Worm (Caenorhabditis elegans) whole organism, midembryonic: ENCODE data around the gene Y81B9A.3.

ENCODE experiments used
- T22C8.4 ChIP-seq: fragments of 200-800 bp; sonication (Bioruptor generic); IDR thresholded peaks from 2 replicates; pipeline ENCODE4 v1.3.6; 2022; ENCODE audit warnings: missing genetic modification characterization, missing compliant biosample characterization
- cog-1 ChIP-seq: sonication (generic microtip); optimal IDR thresholded peaks from 2 replicates; lab custom pipeline; 2016; ENCODE audit warnings: missing genetic modification characterization, missing compliant biosample characterization
- flt-1 ChIP-seq: fragments of 200-800 bp; sonication (Bioruptor generic); IDR thresholded peaks from 2 replicates; pipeline ENCODE4 v1.3.6; 2022; ENCODE audit warnings: missing genetic modification characterization, missing compliant biosample characterization
- klf-2 ChIP-seq: fragments of 200-800 bp; sonication (Bioruptor generic); conservative IDR thresholded peaks from 2 replicates; pipeline ENCODE4 v1.3.6; 2022; ENCODE audit warnings: missing genetic modification reagents, missing genetic modification characterization, missing compliant biosample characterization
- med-1 ChIP-seq: sonication (generic microtip); optimal IDR thresholded peaks from 2 replicates; lab custom pipeline; 2017; ENCODE audit warnings: missing genetic modification characterization, mild to moderate bottlenecking, missing compliant biosample characterization, antibody characterized with exemption, missing genetic modification reagents; ENCODE audit not compliant: insufficient read depth
- ref-1 ChIP-seq: fragments of 200-800 bp; sonication (Bioruptor generic); conservative IDR thresholded peaks from 2 replicates; pipeline ENCODE4 v1.3.6; 2022; ENCODE audit warnings: missing genetic modification reagents, missing genetic modification characterization, missing compliant biosample characterization
- tab-1 ChIP-seq: fragments of 200-800 bp; sonication (Bioruptor generic); IDR thresholded peaks from 2 replicates; pipeline ENCODE4 v1.3.6; 2022; ENCODE audit warnings: missing genetic modification characterization, missing compliant biosample characterization
- ztf-23 ChIP-seq: fragments of 200-800 bp; sonication (Bioruptor generic); IDR thresholded peaks from 2 replicates; pipeline ENCODE4 v1.3.6; 2022; ENCODE audit warnings: missing genetic modification reagents, missing genetic modification characterization, missing compliant biosample characterization
- ztf-29 ChIP-seq: fragments of 200-800 bp; sonication (Bioruptor generic); IDR thresholded peaks from 2 replicates; pipeline ENCODE4 v1.3.6; 2022; ENCODE audit warnings: missing genetic modification reagents, missing genetic modification characterization, missing compliant biosample characterization

Y81B9A.3 gene

DNA sequence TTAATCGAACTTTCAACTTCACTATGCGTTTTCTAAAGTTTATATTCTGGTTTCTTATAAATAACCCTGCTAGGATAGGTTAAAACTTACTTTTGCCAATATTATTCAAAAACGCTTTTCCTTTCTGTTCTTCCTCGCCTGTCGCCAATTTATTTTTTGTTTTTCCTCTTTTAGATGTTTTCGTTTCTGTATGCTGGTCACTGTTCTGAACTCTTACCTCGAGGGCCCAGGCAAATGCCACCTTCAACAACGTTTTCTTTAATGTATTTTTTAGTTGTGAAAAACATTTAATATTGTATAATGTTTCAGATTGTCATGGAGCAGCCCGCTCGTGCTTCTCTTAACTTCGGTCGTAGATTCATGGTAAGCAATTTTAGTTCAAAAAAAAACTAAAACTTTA, at the start of gene Y81B9A.3:
Gene Y81B9A.3, plus strand, starts transcription at position 301 of the 400 bp plus-strand sequence.
- TF ChIP-seq T22C8.4 (GFP tag; lab: Robert Waterston, UW) = no peak
- TF ChIP-seq ref-1 (GFP tag; lab: Robert Waterston, UW) = no peak
- TF ChIP-seq klf-2 (GFP tag; lab: Robert Waterston, UW) = no peak
- TF ChIP-seq cog-1 (tag; lab: Kevin White, UChicago) = no peak
- no peak for TF ChIP-seq ztf-23
- no peak for TF ChIP-seq flt-1
- TF ChIP-seq ztf-29 = no peak
- TF ChIP-seq med-1 (GFP tag; lab: Kevin White, UChicago) = no peak
- TF ChIP-seq tab-1 (GFP tag; lab: Robert Waterston, UW) = no peak

DNA sequence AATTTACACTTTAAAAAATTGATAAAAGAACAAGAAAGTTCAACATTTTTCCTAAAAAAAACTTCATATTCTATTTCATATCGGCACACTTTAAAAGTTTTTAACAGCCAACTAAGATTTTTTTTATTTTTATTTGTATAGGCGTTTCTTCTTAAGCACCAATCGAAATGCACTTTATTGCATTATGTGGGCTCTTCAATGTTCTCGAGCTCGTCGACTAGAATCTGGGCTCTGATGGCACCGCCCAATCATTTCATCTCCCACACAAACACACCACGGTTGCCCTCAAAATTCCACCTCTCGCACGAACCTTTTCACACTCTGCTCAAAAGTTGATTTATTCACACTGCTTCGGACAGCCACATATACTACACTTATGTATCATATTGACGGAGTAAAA, 44.8 kb upstream of the Y81B9A.3 start, which contains the start of gene B0563.6:
Gene B0563.6, plus strand, starts transcription at position 301 of the 400 bp plus-strand sequence.
- TF ChIP-seq cog-1 (tag; lab: Kevin White, UChicago) = no peak
- no peak for TF ChIP-seq ztf-23
- no peak for TF ChIP-seq med-1 (GFP tag; lab: Kevin White, UChicago)
- no peak for TF ChIP-seq tab-1 (GFP tag; lab: Robert Waterston, UW)
- no peak for TF ChIP-seq ref-1 (GFP tag; lab: Robert Waterston, UW)
- no peak for TF ChIP-seq ztf-29
- no peak for TF ChIP-seq T22C8.4 (GFP tag; lab: Robert Waterston, UW)
- no peak for TF ChIP-seq flt-1
- no peak for TF ChIP-seq klf-2 (GFP tag; lab: Robert Waterston, UW)

DNA sequence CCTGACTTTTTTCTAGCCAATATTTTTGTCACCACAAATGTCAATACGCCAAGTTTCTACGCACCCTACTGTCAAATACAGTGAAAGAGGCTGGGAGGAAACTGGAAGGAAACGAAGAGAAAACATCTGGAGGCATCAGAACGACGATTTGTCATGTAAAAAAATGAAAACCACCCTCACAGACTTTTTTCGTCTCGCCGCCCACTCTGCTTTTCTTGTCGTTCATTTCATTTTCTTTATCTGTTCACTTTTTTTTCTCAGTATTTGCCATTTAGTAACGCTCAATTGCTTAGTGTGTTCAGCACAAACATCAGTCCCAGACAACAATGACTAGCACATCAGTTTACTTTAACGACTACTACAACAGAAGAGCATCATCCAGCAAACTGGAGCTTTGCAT, 36.4 kb upstream of the Y81B9A.3 start, which contains the start of gene B0563.5:
Gene B0563.5, plus strand, starts transcription at position 301 of the 400 bp plus-strand sequence.
- TF ChIP-seq ztf-23 (no peak), flt-1 (no peak), cog-1 (tag; lab: Kevin White, UChicago) (no peak), ref-1 (GFP tag; lab: Robert Waterston, UW) (no peak), klf-2 (GFP tag; lab: Robert Waterston, UW) (no peak), T22C8.4 (GFP tag; lab: Robert Waterston, UW) (no peak)

DNA sequence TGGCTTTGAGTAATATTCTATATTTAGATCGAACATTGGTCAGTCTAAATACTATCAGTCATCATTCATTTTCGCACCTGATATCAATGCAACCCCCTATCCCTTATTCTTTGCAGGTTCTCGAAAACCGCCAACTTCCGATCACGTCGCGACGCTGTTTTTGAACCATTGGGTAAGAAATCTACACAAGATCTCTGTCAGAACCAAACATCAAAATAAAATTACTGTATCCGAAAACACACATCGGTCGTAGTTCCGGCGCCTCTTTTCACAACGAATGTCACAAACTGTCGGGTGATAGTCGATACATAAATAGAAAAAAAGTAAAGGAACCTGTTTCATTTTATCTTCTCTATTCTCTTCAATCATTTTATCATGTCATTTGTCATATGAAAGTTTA, 35.3 kb upstream of the Y81B9A.3 start:
- TF ChIP-seq cog-1 (tag; lab: Kevin White, UChicago) (no peak), ref-1 (GFP tag; lab: Robert Waterston, UW) (no peak), tab-1 (GFP tag; lab: Robert Waterston, UW) (no peak), ztf-29 (no peak), ztf-23 (no peak), T22C8.4 (GFP tag; lab: Robert Waterston, UW) (no peak), med-1 (GFP tag; lab: Kevin White, UChicago) (no peak), klf-2 (GFP tag; lab: Robert Waterston, UW) (no peak), flt-1 (no peak)

DNA sequence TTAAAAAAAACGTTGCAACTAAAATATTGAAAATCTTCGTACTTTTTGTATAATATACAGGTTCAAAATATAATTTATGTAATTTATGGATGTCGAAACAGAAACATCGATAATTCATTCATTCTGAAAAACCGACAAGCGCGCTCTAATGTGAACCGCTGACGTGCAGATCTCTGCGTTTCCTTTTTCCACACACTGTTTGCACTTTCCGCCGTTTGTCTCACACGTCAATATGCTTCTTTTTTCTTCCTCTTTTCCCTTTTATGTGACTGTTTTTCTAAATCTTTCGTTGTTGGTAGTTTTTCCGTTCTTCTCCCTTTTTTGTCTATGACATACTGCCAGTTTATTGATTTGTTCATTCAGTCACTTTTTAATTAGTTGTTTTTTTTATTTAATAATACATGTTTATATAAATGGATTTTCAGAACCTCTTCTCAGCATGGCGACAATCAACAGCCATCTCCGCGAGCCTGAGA, 31.9 kb upstream of the Y81B9A.3 start, which contains the start of gene tmbi-4:
Gene tmbi-4, plus strand, starts transcription at position 426 of the 476 bp plus-strand sequence.
- TF ChIP-seq cog-1 (tag; lab: Kevin White, UChicago) (no peak), ref-1 (GFP tag; lab: Robert Waterston, UW) (no peak), tab-1 (GFP tag; lab: Robert Waterston, UW) (no peak), ztf-23 (no peak), med-1 (GFP tag; lab: Kevin White, UChicago) (no peak), flt-1 (no peak), T22C8.4 (GFP tag; lab: Robert Waterston, UW) (no peak), ztf-29 (no peak), klf-2 (GFP tag; lab: Robert Waterston, UW) (no peak)

DNA sequence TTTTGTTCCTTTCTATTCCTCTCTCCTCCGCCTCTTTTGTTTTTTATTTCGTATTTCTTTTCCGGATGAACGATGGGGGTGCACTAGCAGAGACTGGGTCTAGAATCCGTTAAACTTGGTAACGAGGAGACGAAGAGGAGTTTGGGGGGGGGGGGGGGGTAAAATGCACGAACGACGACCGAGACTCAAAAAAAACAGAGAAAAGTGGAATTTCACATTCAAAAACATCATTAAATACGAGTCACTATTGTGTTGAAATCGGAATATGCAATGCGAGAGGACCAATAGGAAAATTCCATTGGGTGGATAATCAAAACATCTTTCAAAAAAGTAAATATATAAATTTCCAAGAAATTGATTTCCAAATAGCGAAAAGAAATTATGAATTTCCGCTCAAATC, 28.0 kb upstream of the Y81B9A.3 start, which contains the start of gene B0563.7:
Gene B0563.7, minus strand, starts transcription at position 101 of the 400 bp plus-strand sequence.
- no peak for TF ChIP-seq T22C8.4 (GFP tag; lab: Robert Waterston, UW)
- no peak for TF ChIP-seq cog-1 (tag; lab: Kevin White, UChicago)
- TF ChIP-seq ztf-29 = no peak

DNA sequence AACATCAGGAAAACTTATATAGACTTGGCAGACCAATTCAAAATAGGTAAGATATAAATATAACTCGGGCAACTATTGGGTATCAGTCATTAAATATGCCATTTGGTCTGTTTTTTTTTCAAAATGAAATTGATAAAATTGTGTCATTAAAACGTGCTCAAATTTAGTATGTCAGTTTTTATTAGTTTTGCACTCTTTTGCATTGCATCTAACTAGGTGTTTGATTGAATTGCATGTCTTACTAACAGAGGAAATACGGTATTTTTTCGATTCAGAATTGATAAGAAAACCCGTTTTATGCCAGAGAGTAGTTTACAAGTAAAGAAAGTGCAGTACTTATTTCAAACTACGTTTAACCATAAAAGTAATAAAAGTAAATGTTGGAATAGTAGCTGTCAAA, 26.5 kb upstream of the Y81B9A.3 start:
- TF ChIP-seq tab-1 (GFP tag; lab: Robert Waterston, UW) = no peak
- no peak for TF ChIP-seq ztf-29
- TF ChIP-seq klf-2 (GFP tag; lab: Robert Waterston, UW) = no peak
- no peak for TF ChIP-seq cog-1 (tag; lab: Kevin White, UChicago)
- no peak for TF ChIP-seq ref-1 (GFP tag; lab: Robert Waterston, UW)
- no peak for TF ChIP-seq flt-1
- no peak for TF ChIP-seq ztf-23
- no peak for TF ChIP-seq T22C8.4 (GFP tag; lab: Robert Waterston, UW)
- no peak for TF ChIP-seq med-1 (GFP tag; lab: Kevin White, UChicago)

DNA sequence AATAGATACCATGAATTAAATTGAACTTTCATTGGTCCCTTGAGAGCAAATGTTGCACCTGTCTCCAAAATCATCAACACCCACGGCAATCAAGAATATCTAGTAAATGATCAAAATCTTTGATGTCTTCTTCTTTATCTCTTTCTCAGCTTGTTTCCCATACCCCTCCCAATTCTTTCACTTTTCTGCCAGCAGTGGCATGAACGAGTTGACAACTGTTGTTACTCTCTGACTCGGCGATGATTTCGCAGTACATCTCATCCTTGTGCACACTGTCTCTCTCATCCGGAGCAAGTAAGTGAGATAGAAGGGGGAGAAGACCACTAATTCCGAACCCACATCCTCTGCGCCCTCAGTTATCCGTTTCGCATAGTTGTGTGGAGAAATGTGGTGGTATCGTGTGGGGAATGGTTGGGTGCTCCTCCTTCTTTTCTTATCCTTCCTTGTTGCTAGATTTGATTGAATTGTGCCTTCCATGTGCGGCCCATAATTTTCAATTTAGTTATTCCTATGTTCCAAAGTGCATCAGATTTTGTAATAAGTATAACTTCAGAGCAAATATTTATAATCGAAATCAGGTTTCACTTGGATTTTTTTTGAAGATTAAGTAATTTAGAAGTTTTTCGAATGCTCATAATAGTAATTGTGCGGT, 20.9 kb upstream of the Y81B9A.3 start:
- no peak for TF ChIP-seq flt-1

DNA sequence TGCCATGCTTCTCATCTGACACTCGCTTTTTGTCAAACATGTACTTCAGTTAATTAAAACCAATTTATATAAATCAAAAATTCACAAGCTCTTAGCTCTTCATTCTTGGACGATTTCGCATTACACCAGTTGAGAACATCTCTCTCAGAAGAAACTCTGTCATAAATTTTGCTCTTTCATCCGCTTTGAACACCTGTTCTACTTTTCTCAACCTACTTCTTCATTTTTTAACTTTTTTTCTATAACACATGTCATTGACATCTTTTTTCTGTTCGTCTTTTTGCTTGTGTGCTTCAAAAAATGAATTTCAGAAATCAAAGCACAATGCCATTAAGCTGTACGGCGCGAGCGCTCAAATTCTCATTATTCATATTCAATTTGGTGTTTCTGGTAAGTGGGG, 19.4 kb upstream of the Y81B9A.3 start, which contains the start of gene tsp-11:
Gene tsp-11, plus strand, starts transcription at position 301 of the 400 bp plus-strand sequence.
- TF ChIP-seq ztf-29 (no peak), flt-1 (no peak), ztf-23 (no peak), T22C8.4 (GFP tag; lab: Robert Waterston, UW) (no peak), ref-1 (GFP tag; lab: Robert Waterston, UW) (no peak), klf-2 (GFP tag; lab: Robert Waterston, UW) (no peak)

DNA sequence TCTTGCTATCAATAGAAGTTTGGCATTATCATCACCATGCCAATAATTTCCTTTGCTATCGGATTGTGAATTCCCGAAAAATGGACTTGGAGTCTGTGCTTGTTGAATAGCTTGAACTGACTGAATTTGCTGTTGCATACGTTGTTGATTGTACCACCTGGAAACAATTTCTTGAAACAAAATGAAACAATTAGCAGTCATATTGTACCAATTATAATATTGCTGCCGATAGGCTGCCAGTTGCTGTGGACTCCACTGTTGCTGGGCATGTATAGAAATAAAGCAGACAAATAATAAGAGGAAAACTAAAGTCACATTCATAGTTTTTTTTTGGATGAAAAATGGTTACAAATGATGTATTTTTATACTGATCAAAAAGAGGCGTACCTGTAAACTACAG, 15.3 kb upstream of the Y81B9A.3 start, which contains the start of gene B0563.10:
Gene B0563.10, minus strand, starts transcription at position 325 of the 400 bp plus-strand sequence.
- no peak for TF ChIP-seq ztf-29
- TF ChIP-seq ztf-23 = no peak
